Fruit fly (Drosophila melanogaster) whole organism, larva: ENCODE measurements around the gene CG2652.

ENCODE experiments used
- noc ChIP-seq: fragments of 200-800 bp; sonication (Bioruptor generic); optimal IDR thresholded peaks from 3 replicates; lab custom pipeline; 2019; ENCODE audit warnings: missing biosample characterization, mild to moderate bottlenecking, missing genetic modification characterization, moderate library complexity

Gene CG2652

dm6 chrX:2682832-2683231 lies at the start of gene CG2652:
TSS of gene CG2652 (minus strand) at chrX:2682932.
- no peak for TF ChIP-seq noc

dm6 chrX:2732127-2732526 lies 49.4 kb upstream of the CG2652 start, which contains the start of the genes ttm50 and CG2712:
TSS of gene ttm50 (minus strand) at chrX:2732190.
TSS of gene CG2712 (plus strand) at chrX:2732469.
- peak; percentile 58 for TF ChIP-seq noc

dm6 chrX:2727506-2727905 lies 44.8 kb upstream of the CG2652 start, which contains the start of gene dwg:
TSS of gene dwg (plus strand) at chrX:2727698.
- no peak for TF ChIP-seq noc

dm6 chrX:2726420-2726819 lies 43.7 kb upstream of the CG2652 start, which contains the start of gene vilya:
TSS of gene vilya (plus strand) at chrX:2726678.
- no peak for TF ChIP-seq noc

dm6 chrX:2720122-2720521 lies 37.4 kb upstream of the CG2652 start, which contains the start of gene CG2701:
TSS of gene CG2701 (minus strand) at chrX:2720327.
- no peak for TF ChIP-seq noc

dm6 chrX:2714730-2715129 lies 32.0 kb upstream of the CG2652 start:
- TF ChIP-seq noc = no peak

dm6 chrX:2713776-2714175 lies 31.0 kb upstream of the CG2652 start, which contains the start of the genes CG2685 and CG2694:
TSS of gene CG2685 (minus strand) at chrX:2713960.
TSS of gene CG2694 (plus strand) at chrX:2714079.
- no peak for TF ChIP-seq noc

dm6 chrX:2708156-2708734 lies 25.5 kb upstream of the CG2652 start, which contains the start of gene CG2681:
TSS of gene CG2681 (plus strand) at chrX:2708684.
- TF ChIP-seq noc = no peak

dm6 chrX:2707377-2708090 lies 24.8 kb upstream of the CG2652 start, which contains the start of gene CG2680:
TSS of gene CG2680 (minus strand) at chrX:2707427.
- no peak for TF ChIP-seq noc

- no peak for TF ChIP-seq noc
Observed at dm6 chrX:2704134-2704773, 21.5 kb upstream of the CG2652 start, which contains the start of gene eIF2Bbeta. TSS of gene eIF2Bbeta (plus strand) at chrX:2704571.

- peak; percentile 100 for TF ChIP-seq noc
Observed at dm6 chrX:2703693-2704092, 21.0 kb upstream of the CG2652 start, which contains the start of gene Ugalt. TSS of gene Ugalt (minus strand) at chrX:2703852.

dm6 chrX:2698064-2698894 lies 15.5 kb upstream of the CG2652 start, which contains the start of the genes Spg7 and Lint-O:
TSS of gene Spg7 (minus strand) at chrX:2698211.
TSS of gene Lint-O (plus strand) at chrX:2698701.
- TF ChIP-seq noc = no peak

dm6 chrX:2693786-2694185 lies 11.1 kb upstream of the CG2652 start, which contains the start of gene dyw:
TSS of gene dyw (minus strand) at chrX:2693886.
- TF ChIP-seq noc = no peak

dm6 chrX:2690376-2690775 lies 7.6 kb upstream of the CG2652 start:
- no peak for TF ChIP-seq noc

dm6 chrX:2686930-2687329 lies 4.2 kb upstream of the CG2652 start:
- TF ChIP-seq noc = no peak

- no peak for TF ChIP-seq noc
Observed at dm6 chrX:2685580-2685979, 2.8 kb upstream of the CG2652 start, which contains the start of gene per. TSS of gene per (plus strand) at chrX:2685580.
